Worm (Caenorhabditis elegans): ENCODE data around the gene htp-1.

Gene htp-1

ce11 chrIV:5389951-5390350, 1.4 kb downstream of the htp-1 start (continued):
- no peak for TF ChIP-seq tra-1 (GFP tag; IDR thresholded peaks at IDR 0.05)
- no peak for TF ChIP-seq pqm-1 (tag; optimal IDR thresholded peaks at IDR 0.05)
- TF ChIP-seq Y48G9A.11 (GFP tag; IDR thresholded peaks at IDR 0.05), result peak; percentile 42; the same call in 1 of the 2 replicates
- no peak for TF ChIP-seq lsy-2 (tag; optimal IDR thresholded peaks at IDR 0.05)
- no peak for TF ChIP-seq D1046.2 (GFP tag; IDR thresholded peaks at IDR 0.05)
- TF ChIP-seq fkh-10 (GFP tag; optimal IDR thresholded peaks at IDR 0.05), result no peak
- 0 out of 4 replicates have a peak, but pooled peaks of 1 of the 2 experiments have one; percentile 26 for TF ChIP-seq madf-5 (GFP tag; IDR thresholded peaks at IDR 0.05)
- TF ChIP-seq unc-130 (GFP tag; optimal IDR thresholded peaks at IDR 0.05), result no peak
- no peak for TF ChIP-seq F44E2.7 (GFP tag; IDR thresholded peaks at IDR 0.05)
- TF ChIP-seq mes-2 (tag; optimal IDR thresholded peaks at IDR 0.05; ENCODE audit: poor library complexity, severe bottlenecking), result no peak
- no peak for TF ChIP-seq pha-4 (GFP tag; IDR thresholded peaks at IDR 0.05)
- TF ChIP-seq pha-4 (tag; optimal IDR thresholded peaks at IDR 0.05), result no peak
- no peak for TF ChIP-seq mep-1 (tag; optimal IDR thresholded peaks at IDR 0.05)
- 0 out of 2 replicates have a peak, but pooled peaks have one; percentile 22 for TF ChIP-seq lin-38 (GFP tag; IDR thresholded peaks at IDR 0.05)
- TF ChIP-seq jun-1 (tag; optimal IDR thresholded peaks at IDR 0.05), result no peak
- TF ChIP-seq nhr-10 (tag; optimal IDR thresholded peaks at IDR 0.05), result no peak
- TF ChIP-seq dmd-6 (GFP tag; IDR thresholded peaks at IDR 0.05), result no peak
- no peak for TF ChIP-seq daf-19 (GFP tag; conservative IDR thresholded peaks at IDR 0.05)
- TF ChIP-seq skn-1 (tag; optimal IDR thresholded peaks at IDR 0.05), result no peak

DNA sequence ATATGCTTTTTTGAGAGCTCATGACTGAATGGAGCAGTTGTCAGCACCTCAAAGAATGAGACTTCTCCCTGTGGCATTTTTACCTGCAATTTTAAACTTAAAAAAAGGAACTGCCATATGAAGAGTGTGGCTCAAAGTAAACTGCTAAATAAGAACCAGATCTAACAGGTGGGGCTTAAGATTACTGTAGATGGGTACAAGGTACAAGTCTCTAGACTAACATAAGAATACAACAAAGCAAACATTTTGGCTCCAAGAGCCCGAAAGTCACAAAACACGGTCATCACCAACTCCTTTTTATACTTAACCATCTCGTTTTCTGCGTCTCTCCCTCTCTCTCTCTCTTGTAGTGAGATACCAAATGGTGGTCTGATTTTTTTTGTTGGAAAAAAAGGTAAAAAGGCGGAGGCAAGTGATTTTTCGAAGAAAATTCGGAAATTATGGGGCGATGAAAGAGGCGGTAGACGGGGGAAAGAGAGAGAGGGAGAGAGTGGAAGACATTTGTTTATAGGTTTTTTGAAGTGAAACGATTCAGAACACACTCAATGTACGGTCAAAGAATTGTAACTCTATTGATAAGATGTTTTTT, 2.8 kb downstream of the htp-1 start, which contains the start of gene elo-6:
elo-6 (minus strand) TSS at position 83 of the 589 bp plus-strand sequence.
- TF ChIP-seq tra-1 (GFP tag; IDR thresholded peaks at IDR 0.05) (0 out of 2 replicates have a peak, but pooled peaks have one; percentile 7), pqm-1 (tag; optimal IDR thresholded peaks at IDR 0.05) (peak; percentile 66), dmd-6 (GFP tag; IDR thresholded peaks at IDR 0.05) (peak; percentile 67), lsy-2 (tag; optimal IDR thresholded peaks at IDR 0.05) (peak in 1 of 2 experiments; percentile 45), hmg-1.1 (GFP tag; IDR thresholded peaks at IDR 0.05) (no peak), ama-1 (optimal IDR thresholded peaks at IDR 0.05) (peak; percentile 73), madf-9 (GFP tag; conservative IDR thresholded peaks at IDR 0.05) (0 out of 2 replicates have a peak, but pooled peaks have one; percentile 20), hlh-11 (tag; optimal IDR thresholded peaks at IDR 0.05) (peak; percentile 79), Y105C5A.15 (GFP tag; IDR thresholded peaks at IDR 0.05) (no peak), lim-7 (GFP tag; IDR thresholded peaks at IDR 0.05) (no peak), Y5F2A.4 (GFP tag; optimal IDR thresholded peaks at IDR 0.05) (no peak), daf-16 (GFP tag; optimal IDR thresholded peaks at IDR 0.05) (peak in 1 of 2 experiments; percentile 59), daf-16 (tag; optimal IDR thresholded peaks at IDR 0.05) (peak; percentile 88), lin-38 (GFP tag; IDR thresholded peaks at IDR 0.05) (0 out of 2 replicates have a peak, but pooled peaks have one; percentile 10), mep-1 (tag; optimal IDR thresholded peaks at IDR 0.05) (peak; percentile 63), nhr-102 (tag; optimal IDR thresholded peaks at IDR 0.05) (peak; percentile 46), ceh-82 (tag; optimal IDR thresholded peaks at IDR 0.05) (no peak), mes-2 (tag; optimal IDR thresholded peaks at IDR 0.05; ENCODE audit: poor library complexity, severe bottlenecking) (peak; percentile 15), zfp-2 (tag; optimal IDR thresholded peaks at IDR 0.05) (no peak), php-3 (GFP tag; IDR thresholded peaks at IDR 0.05) (peak; percentile 90), nhr-28 (tag; optimal IDR thresholded peaks at IDR 0.05) (peak; percentile 93), zfp-3 (GFP tag; conservative IDR thresholded peaks at IDR 0.05) (no peak), fkh-10 (GFP tag; optimal IDR thresholded peaks at IDR 0.05) (no peak), nhr-48 (tag; optimal IDR thresholded peaks at IDR 0.05) (peak; percentile 12), dpl-1 (GFP tag; optimal IDR thresholded peaks at IDR 0.05) (no peak), skn-1 (tag; optimal IDR thresholded peaks at IDR 0.05) (no peak), nhr-77 (tag; optimal IDR thresholded peaks at IDR 0.05) (peak; percentile 68), nhr-10 (tag; optimal IDR thresholded peaks at IDR 0.05) (peak; percentile 71), lin-1 (GFP tag; IDR thresholded peaks at IDR 0.05) (peak; percentile 58; the same call in 1 of the 2 replicates), dmd-8 (GFP tag; IDR thresholded peaks at IDR 0.05) (no peak), mdl-1 (tag; optimal IDR thresholded peaks at IDR 0.05) (no peak), hlh-30 (tag; optimal IDR thresholded peaks at IDR 0.05; ENCODE audit: insufficient read depth) (peak; percentile 4), zag-1 (tag; optimal IDR thresholded peaks at IDR 0.05) (no peak), ZK337.2 (GFP tag; IDR thresholded peaks at IDR 0.05) (no peak), snpc-4 (tag; optimal IDR thresholded peaks at IDR 0.05) (no peak), R02D3.7 (tag; optimal IDR thresholded peaks at IDR 0.05) (no peak), dve-1 (tag; optimal IDR thresholded peaks at IDR 0.05; ENCODE audit: insufficient read depth) (peak; percentile 75)

All from whole organism, L4 larva.